Fruit fly (Drosophila melanogaster) whole organism: ENCODE results near the gene wdn.

Source experiments
- EcR ChIP-seq, 2 experiments: fragments of >200 bp; optimal IDR thresholded peaks; 2 replicates each; lab custom pipeline; 2017; ENCODE audit warnings: missing biosample characterization in 2 of 2, missing genetic modification characterization in 2 of 2, missing genetic modification reagents in 2 of 2
- pan ChIP-seq: fragments of >200 bp; optimal IDR thresholded peaks from 2 replicates; lab custom pipeline; 2017
- psq ChIP-seq: fragments of >200 bp; optimal IDR thresholded peaks from 2 replicates; lab custom pipeline; 2017
- usp ChIP-seq: fragments of >200 bp; optimal IDR thresholded peaks from 2 replicates; lab custom pipeline; 2017; ENCODE audit warnings: missing biosample characterization, missing genetic modification characterization, mixed read lengths

DNA sequence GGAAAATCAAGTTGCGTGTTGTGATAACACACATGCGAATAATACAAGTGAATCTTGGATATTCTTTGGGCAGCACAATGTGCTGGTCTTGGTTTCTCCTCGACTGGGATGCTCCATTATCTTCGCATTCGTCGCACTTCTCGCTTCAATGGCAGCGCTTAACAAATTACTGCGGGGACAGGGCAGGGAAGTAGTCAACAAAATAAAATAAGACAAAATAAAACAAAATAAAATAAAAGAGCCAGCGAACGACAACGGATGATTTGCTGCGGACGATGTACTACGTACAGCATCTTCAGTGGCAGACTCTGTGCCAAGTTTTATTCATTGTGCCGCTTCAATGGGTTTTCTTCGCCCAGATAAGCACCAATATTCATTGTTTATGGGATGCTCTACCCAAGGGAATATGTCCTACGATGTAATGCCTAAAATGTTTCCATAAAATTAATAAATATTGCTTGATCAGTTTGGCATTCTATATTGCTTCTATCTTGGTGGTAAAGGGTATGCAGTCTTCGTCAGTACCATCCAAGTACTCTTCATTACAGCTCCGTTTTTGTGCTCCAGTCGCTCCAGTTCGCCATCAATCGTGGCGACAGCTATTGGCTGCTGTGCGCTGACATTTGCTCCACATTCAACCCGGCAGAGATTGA is 35.9 kb upstream of the wdn start:
- TF ChIP-seq usp (GFP tag; lab: Kevin White, UChicago) (no peak), EcR (GFP tag; optimal IDR thresholded peaks at IDR 0.05; lab: Kevin White, UChicago) (peak in 1 of 2 experiments; percentile 22), psq (lab: Kevin White, UChicago) (no peak), pan (lab: Kevin White, UChicago) (peak; percentile 48)
